Worm (Caenorhabditis elegans): ENCODE results near the gene srh-62.

The srh-62 gene

ce11 chrV:403028-403427 is at the start of gene srh-62:
Gene srh-62, minus strand, starts transcription at chrV:403128.
- TF ChIP-seq aly-2 (tag; optimal IDR thresholded peaks at IDR 0.05) (no peak), ztf-1 (GFP tag; conservative IDR thresholded peaks at IDR 0.05) (no peak), sma-3 (GFP tag; optimal IDR thresholded peaks at IDR 0.05) (no peak), nhr-6 (tag; optimal IDR thresholded peaks at IDR 0.05) (no peak)

ce11 chrV:450757-451501 is 48.0 kb upstream of the srh-62 start, which contains the start of gene nhr-123:
Gene nhr-123, plus strand, starts transcription at chrV:451451.
- TF ChIP-seq fos-1 (tag; optimal IDR thresholded peaks at IDR 0.05) (peak; percentile 41), nhr-77 (tag; optimal IDR thresholded peaks at IDR 0.05) (no peak)

ce11 chrV:449685-450084 is 46.8 kb upstream of the srh-62 start, which contains the start of gene M02H5.8:
Gene M02H5.8, plus strand, starts transcription at chrV:449981.
- no peak for TF ChIP-seq sma-3 (GFP tag; optimal IDR thresholded peaks at IDR 0.05)
- no peak for TF ChIP-seq mab-5 (tag; optimal IDR thresholded peaks at IDR 0.05)
- no peak for TF ChIP-seq blmp-1 (tag; optimal IDR thresholded peaks at IDR 0.05; ENCODE audit: insufficient read depth)
- no peak for TF ChIP-seq snpc-4 (tag; optimal IDR thresholded peaks at IDR 0.05)
- TF ChIP-seq nhr-237 (tag; optimal IDR thresholded peaks at IDR 0.05), result no peak
- TF ChIP-seq fos-1 (tag; optimal IDR thresholded peaks at IDR 0.05), result peak; percentile 95

- TF ChIP-seq ztf-1 (GFP tag; conservative IDR thresholded peaks at IDR 0.05), result no peak
- TF ChIP-seq nhr-6 (tag; optimal IDR thresholded peaks at IDR 0.05), result no peak
- no peak for TF ChIP-seq mbf-1 (tag; optimal IDR thresholded peaks at IDR 0.05)
- no peak for TF ChIP-seq Y55F3AM.14 (GFP tag; optimal IDR thresholded peaks at IDR 0.05)
- TF ChIP-seq unc-55 (GFP tag; optimal IDR thresholded peaks at IDR 0.05), result no peak
- no peak for TF ChIP-seq skn-1 (tag; optimal IDR thresholded peaks at IDR 0.05)
- TF ChIP-seq crh-2 (tag; optimal IDR thresholded peaks at IDR 0.05), result no peak
- TF ChIP-seq ztf-4 (tag; optimal IDR thresholded peaks at IDR 0.05), result no peak
These were observed 46.2 kb upstream of the srh-62 start, which contains the start of gene srh-35 for ce11 chrV:449130-449529. Gene srh-35, minus strand, starts transcription at chrV:449230.

- TF ChIP-seq mbf-1 (tag; optimal IDR thresholded peaks at IDR 0.05), result no peak
- no peak for TF ChIP-seq aly-2 (tag; optimal IDR thresholded peaks at IDR 0.05)
- TF ChIP-seq unc-55 (GFP tag; optimal IDR thresholded peaks at IDR 0.05), result no peak
- no peak for TF ChIP-seq peb-1 (tag; optimal IDR thresholded peaks at IDR 0.05)
- TF ChIP-seq unc-62 (GFP tag; optimal IDR thresholded peaks at IDR 0.05), result no peak
- TF ChIP-seq sem-4 (tag; optimal IDR thresholded peaks at IDR 0.05), result no peak
- TF ChIP-seq nhr-237 (tag; optimal IDR thresholded peaks at IDR 0.05), result no peak
- no peak for TF ChIP-seq zag-1 (tag; optimal IDR thresholded peaks at IDR 0.05)
- TF ChIP-seq ztf-4 (tag; optimal IDR thresholded peaks at IDR 0.05), result no peak
- TF ChIP-seq ceh-82 (tag; optimal IDR thresholded peaks at IDR 0.05), result no peak
- TF ChIP-seq lin-39 (tag; optimal IDR thresholded peaks at IDR 0.05), result no peak
- TF ChIP-seq skn-1 (tag; optimal IDR thresholded peaks at IDR 0.05), result no peak
- TF ChIP-seq ceh-16 (tag; optimal IDR thresholded peaks at IDR 0.05), result no peak
- TF ChIP-seq mab-5 (tag; optimal IDR thresholded peaks at IDR 0.05), result no peak
These were observed 44.1 kb upstream of the srh-62 start for ce11 chrV:446988-447387.

ce11 chrV:446574-446973 is 43.6 kb upstream of the srh-62 start, which contains the start of gene srh-34:
Gene srh-34, minus strand, starts transcription at chrV:446674.
- TF ChIP-seq lsy-2 (tag; optimal IDR thresholded peaks at IDR 0.05) (no peak), lin-39 (tag; optimal IDR thresholded peaks at IDR 0.05) (no peak), sem-4 (tag; optimal IDR thresholded peaks at IDR 0.05) (no peak), fos-1 (tag; optimal IDR thresholded peaks at IDR 0.05) (no peak), R02D3.7 (tag; optimal IDR thresholded peaks at IDR 0.05) (no peak), nhr-6 (tag; optimal IDR thresholded peaks at IDR 0.05) (no peak), ama-1 (optimal IDR thresholded peaks at IDR 0.05) (no peak), mab-5 (tag; optimal IDR thresholded peaks at IDR 0.05) (no peak), ztf-11 (tag; optimal IDR thresholded peaks at IDR 0.05) (no peak), lin-13 (GFP tag; optimal IDR thresholded peaks at IDR 0.05) (no peak), gmeb-1 (tag; optimal IDR thresholded peaks at IDR 0.05) (no peak), sma-9 (GFP tag; optimal IDR thresholded peaks at IDR 0.05) (no peak), sma-9 (tag; optimal IDR thresholded peaks at IDR 0.05) (no peak), elt-3 (tag; optimal IDR thresholded peaks at IDR 0.05) (no peak), unc-39 (tag; optimal IDR thresholded peaks at IDR 0.05) (no peak), nhr-77 (tag; optimal IDR thresholded peaks at IDR 0.05) (no peak), nhr-237 (tag; optimal IDR thresholded peaks at IDR 0.05) (no peak)

Data from whole organism, L2 larva.